Worm (Caenorhabditis elegans): ENCODE measurements around the gene K08D10.14.
"Not testable (repeated sequence)": the region's sequence is repeated elsewhere in the genome, so short reads cannot be mapped to it uniquely, and the experiment has no call there.

Gene K08D10.14

DNA sequence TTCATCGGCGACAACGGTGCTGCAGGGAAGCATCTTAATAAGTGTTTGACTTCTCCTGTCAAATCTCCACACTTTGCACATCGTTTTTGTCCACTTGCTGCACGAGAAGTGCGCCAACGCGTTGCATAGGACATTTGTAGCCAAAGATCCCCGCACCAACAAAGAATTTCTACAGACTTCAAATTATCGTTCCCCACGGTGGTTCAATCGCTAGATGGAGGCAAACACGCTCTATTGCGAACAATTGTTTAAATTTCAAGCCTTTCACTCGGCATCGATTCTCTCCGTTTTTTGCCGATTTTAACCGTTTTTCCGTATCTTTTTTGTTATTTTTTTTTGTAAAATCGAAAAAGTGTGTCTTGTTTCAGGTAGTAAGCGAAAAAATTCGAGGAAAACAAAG lies 25.3 kb downstream of the K08D10.14 start:
- peak in 1 of 2 experiments; percentile 31 for TF ChIP-seq lsy-2 (tag; optimal IDR thresholded peaks at IDR 0.05)

DNA sequence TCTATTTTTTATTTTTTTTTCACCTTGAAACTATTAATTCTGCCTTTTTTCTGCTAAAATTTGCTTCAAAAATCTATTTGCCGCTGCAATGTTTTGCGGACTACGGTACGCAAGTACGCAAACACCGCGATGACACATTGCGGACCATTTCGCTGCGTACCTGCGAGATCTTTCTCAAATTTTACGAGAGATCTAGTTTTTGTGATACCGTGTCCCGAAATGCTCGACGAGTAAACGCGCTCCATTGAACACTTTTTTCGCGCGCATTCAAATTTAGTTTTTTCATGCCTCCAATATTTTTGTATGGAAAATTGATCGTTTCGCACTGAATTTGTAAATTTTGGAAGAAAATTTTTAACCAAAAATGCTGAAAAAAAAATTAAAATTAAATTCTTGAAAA lies 30.0 kb downstream of the K08D10.14 start:
- TF ChIP-seq lsy-2 (tag; optimal IDR thresholded peaks at IDR 0.05), result peak; percentile 53 to 76
- peak; percentile 30 for TF ChIP-seq sma-9 (GFP tag; optimal IDR thresholded peaks at IDR 0.05)
- not testable (repeated sequence) for TF ChIP-seq sma-9 (tag; optimal IDR thresholded peaks at IDR 0.05)
- TF ChIP-seq F13H6.1 (tag; optimal IDR thresholded peaks at IDR 0.05), result peak; percentile 8
- TF ChIP-seq sma-3 (GFP tag; optimal IDR thresholded peaks at IDR 0.05), result peak; percentile 21
- TF ChIP-seq gmeb-1 (tag; optimal IDR thresholded peaks at IDR 0.05), result peak; percentile 48

DNA sequence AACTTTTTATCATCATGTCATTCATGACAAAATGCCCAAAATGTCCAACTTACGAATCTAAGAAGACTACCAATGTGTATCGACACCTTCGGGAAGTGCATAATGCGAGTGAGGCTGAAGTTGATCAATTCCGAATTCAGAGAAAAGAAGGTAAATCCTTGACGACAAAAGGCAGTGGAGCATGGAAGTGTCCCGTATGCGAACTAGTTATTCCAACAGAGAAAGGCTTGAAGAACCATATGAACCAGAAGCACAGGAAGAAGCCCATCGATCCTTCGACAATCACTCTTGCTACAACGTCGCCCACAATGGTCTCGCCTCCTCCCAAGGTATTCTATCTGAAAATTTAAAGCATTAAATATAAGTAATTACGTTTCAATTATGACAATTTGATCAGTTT lies 31.4 kb downstream of the K08D10.14 start, which contains the start of gene K08D10.11:
Gene K08D10.11 (minus strand): TSS at position 101 of the 400 bp plus-strand sequence.
- not testable (repeated sequence) for TF ChIP-seq ZK546.5, gmeb-1, nhr-129 (tag; optimal IDR thresholded peaks at IDR 0.05)

DNA sequence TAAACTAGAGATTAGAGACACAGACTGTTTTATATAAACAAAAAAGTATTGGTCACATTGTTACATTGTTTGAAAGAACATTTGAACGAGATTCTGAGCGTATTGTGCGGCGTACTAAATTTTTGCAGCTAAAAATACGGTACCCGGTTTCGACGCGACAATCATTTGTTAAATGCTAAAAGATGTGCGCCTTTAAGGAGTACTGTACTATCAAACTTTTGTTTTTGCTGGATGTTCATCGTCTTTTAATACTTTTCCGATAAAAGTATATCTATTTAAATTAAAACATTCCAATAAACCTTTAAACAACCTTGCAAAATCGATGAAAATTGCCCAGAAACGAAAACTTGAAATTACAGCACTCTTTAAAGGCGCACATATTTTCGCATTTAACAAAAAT lies 42.0 kb downstream of the K08D10.14 start, which contains the start of gene K06B9.6:
Gene K06B9.6 (minus strand): TSS at position 101 of the 400 bp plus-strand sequence.
- not testable (repeated sequence) for TF ChIP-seq R02D3.7 (tag; optimal IDR thresholded peaks at IDR 0.05); lin-13 (GFP tag; optimal IDR thresholded peaks at IDR 0.05); lsy-2 (tag; optimal IDR thresholded peaks at IDR 0.05)

DNA sequence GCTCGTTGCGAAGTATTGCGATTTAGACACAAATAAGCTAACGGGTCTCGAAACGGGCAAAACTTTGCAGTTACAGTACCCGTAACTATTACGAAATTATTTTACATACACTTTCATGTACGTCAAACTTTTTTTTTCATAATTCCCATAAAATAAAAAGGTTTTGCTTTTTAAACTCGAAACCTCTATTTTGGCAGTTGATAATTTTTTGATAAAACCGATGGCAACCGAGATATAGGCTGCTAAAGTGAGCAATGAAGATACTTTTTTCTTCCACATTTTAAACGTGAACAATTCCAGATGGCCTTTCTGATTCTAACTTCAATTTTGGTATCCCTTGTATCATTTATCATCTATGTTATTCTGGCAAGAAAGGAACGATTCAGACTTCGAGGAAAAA lies 42.4 kb downstream of the K08D10.14 start, which contains the start of gene cyp-25A6:
Gene cyp-25A6 (plus strand): TSS at position 301 of the 400 bp plus-strand sequence.
- not testable (repeated sequence) for TF ChIP-seq lsy-2 (tag; optimal IDR thresholded peaks at IDR 0.05); snpc-4 (tag; optimal IDR thresholded peaks at IDR 0.05); blmp-1 (tag; optimal IDR thresholded peaks at IDR 0.05; ENCODE audit: insufficient read depth)

DNA sequence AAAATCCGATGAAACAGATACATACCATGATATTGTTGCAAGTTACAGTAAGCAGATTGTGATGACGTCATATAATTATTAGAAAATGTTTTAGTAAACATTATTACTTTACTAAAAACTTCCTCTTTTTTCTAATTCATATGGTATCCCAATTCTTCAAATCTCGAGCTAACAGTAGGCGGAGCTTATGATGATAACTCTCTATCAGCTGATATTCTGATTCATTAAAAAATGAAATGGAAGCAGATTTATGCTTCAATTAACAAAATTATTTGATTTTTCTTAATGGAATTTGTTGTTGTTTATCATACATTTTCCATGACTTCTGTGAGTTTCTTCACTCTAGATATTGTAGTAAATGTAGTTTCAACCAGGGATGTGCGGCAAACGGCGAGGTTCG lies 49.5 kb downstream of the K08D10.14 start, which contains the start of gene pax-2:
Gene pax-2 (minus strand): TSS at position 101 of the 400 bp plus-strand sequence.
- TF ChIP-seq snpc-4 (tag; optimal IDR thresholded peaks at IDR 0.05), result no peak
- no peak for TF ChIP-seq nhr-77 (tag; optimal IDR thresholded peaks at IDR 0.05)
- TF ChIP-seq peb-1 (tag; optimal IDR thresholded peaks at IDR 0.05), result no peak
- TF ChIP-seq aly-2 (tag; optimal IDR thresholded peaks at IDR 0.05), result no peak
- no peak for TF ChIP-seq nhr-237 (tag; optimal IDR thresholded peaks at IDR 0.05)
